Worm (Caenorhabditis elegans) whole organism, L4/young adult: ENCODE data around the gene dnpp-1.

ENCODE experiments used
- W03F9.2 ChIP-seq: fragments of 150-350 bp; optimal IDR thresholded peaks from 2 replicates; lab custom pipeline; 2014; ENCODE audit warnings: missing biosample characterization, missing genetic modification characterization
- dao-5 ChIP-seq: sonication (generic microtip); optimal IDR thresholded peaks from 2 replicates; lab custom pipeline; 2016; ENCODE audit warnings: missing genotype, missing genetic modification characterization, moderate library complexity, missing compliant biosample characterization
- him-1 ChIP-seq: sonication (generic microtip); optimal IDR thresholded peaks from 2 replicates; lab custom pipeline; 2016; ENCODE audit warnings: missing genotype, missing genetic modification reagents, missing genetic modification characterization, missing compliant biosample characterization

- no peak for TF ChIP-seq dao-5 (tag; lab: Kevin White, UChicago)
- no peak for TF ChIP-seq W03F9.2 (tag; lab: Kevin White, UChicago)
- no peak for TF ChIP-seq him-1
Measured at ce11 chrIII:5869429-5869828, 5.8 kb upstream of the dnpp-1 start, which contains the start of gene F01F1.15.
